Fruit fly (Drosophila melanogaster) whole organism, embryonic: ENCODE results near the gene Cpr65Aw.

Experiments used
- BtbVII ChIP-seq: fragments of 200-800 bp; sonication (Bioruptor generic); optimal IDR thresholded peaks from 3 replicates; lab custom pipeline; 2017; ENCODE audit warnings: missing biosample characterization, mild to moderate bottlenecking, missing genetic modification characterization
- CG1024 ChIP-seq: fragments of 200-800 bp; sonication (Bioruptor generic); IDR thresholded peaks from 2 replicates; pipeline ENCODE4 v1.3.6; 2022; ENCODE audit warnings: missing biosample characterization, missing genetic modification characterization
- CG10321 ChIP-seq: fragments of 200-800 bp; sonication (Bioruptor generic); IDR thresholded peaks from 2 replicates; pipeline ENCODE4 v1.3.6; 2022; ENCODE audit warnings: missing biosample characterization, missing genetic modification characterization
- CG10431 ChIP-seq: fragments of 200-800 bp; sonication (Bioruptor generic); optimal IDR thresholded peaks from 3 replicates; lab custom pipeline; 2018; ENCODE audit warnings: missing biosample characterization, mild to moderate bottlenecking, missing genetic modification characterization
- CG11085 ChIP-seq: fragments of 200-800 bp; sonication (Bioruptor generic); IDR thresholded peaks from 2 replicates; pipeline ENCODE4 v1.3.6; 2022; ENCODE audit warnings: missing biosample characterization, missing genetic modification characterization
- CG11247 ChIP-seq: fragments of 200-800 bp; sonication (Bioruptor generic); IDR thresholded peaks from 2 replicates; pipeline ENCODE4 v1.3.6; 2022; ENCODE audit warnings: missing biosample characterization, missing genetic modification characterization
- CG14050 ChIP-seq: fragments of 200-800 bp; sonication (Bioruptor generic); IDR thresholded peaks from 3 replicates; pipeline ENCODE4 v1.3.6; 2022; ENCODE audit warnings: missing biosample characterization, missing genetic modification characterization
- CG15269 ChIP-seq: fragments of 200-800 bp; sonication (Bioruptor generic); optimal IDR thresholded peaks from 2 replicates; lab custom pipeline; 2018; ENCODE audit warnings: missing biosample characterization, mild to moderate bottlenecking, missing genetic modification characterization, moderate library complexity
- CG1602 ChIP-seq: fragments of 200-800 bp; sonication (Bioruptor generic); optimal IDR thresholded peaks from 3 replicates; lab custom pipeline; 2016; ENCODE audit warnings: missing biosample characterization, missing genetic modification characterization
- CG17359 ChIP-seq: fragments of 200-800 bp; sonication (Bioruptor generic); optimal IDR thresholded peaks from 3 replicates; lab custom pipeline; 2018; ENCODE audit warnings: missing biosample characterization, mild to moderate bottlenecking, missing genetic modification characterization, moderate library complexity
- CG18262 ChIP-seq: fragments of 200-800 bp; optimal IDR thresholded peaks from 3 replicates; lab custom pipeline; 2019; ENCODE audit warnings: missing biosample characterization, mild to moderate bottlenecking, missing genetic modification characterization, moderate library complexity
- CG3281 ChIP-seq: fragments of 200-800 bp; sonication (Bioruptor generic); optimal IDR thresholded peaks from 3 replicates; lab custom pipeline; 2017; ENCODE audit warnings: missing biosample characterization, mild to moderate bottlenecking, missing genetic modification characterization
- CG4404 ChIP-seq: fragments of 200-800 bp; sonication (Bioruptor generic); IDR thresholded peaks from 2 replicates; pipeline ENCODE4 v1.3.6; 2022; ENCODE audit warnings: missing biosample characterization, missing genetic modification characterization
- CG6765 ChIP-seq: fragments of 200-800 bp; sonication (Bioruptor generic); optimal IDR thresholded peaks from 3 replicates; lab custom pipeline; 2017; ENCODE audit warnings: missing biosample characterization, mild to moderate bottlenecking, missing genetic modification characterization
- CG7372 ChIP-seq: fragments of 200-800 bp; sonication (Bioruptor generic); IDR thresholded peaks from 2 replicates; pipeline ENCODE4 v1.3.6; 2022; ENCODE audit warnings: missing biosample characterization, missing genetic modification characterization
- CG7556 ChIP-seq: fragments of 200-800 bp; sonication (Bioruptor generic); optimal IDR thresholded peaks from 2 replicates; lab custom pipeline; 2017; ENCODE audit warnings: missing biosample characterization, mild to moderate bottlenecking, missing genetic modification characterization
- CG7839 ChIP-seq: fragments of 200-800 bp; sonication (Bioruptor generic); optimal IDR thresholded peaks from 3 replicates; lab custom pipeline; 2018; ENCODE audit warnings: missing biosample characterization, mild to moderate bottlenecking, missing genetic modification characterization, moderate library complexity
- CG9876 ChIP-seq: fragments of 200-800 bp; sonication (Bioruptor generic); optimal IDR thresholded peaks from 2 replicates; lab custom pipeline; 2016; ENCODE audit warnings: missing biosample characterization, missing genetic modification characterization
- CHES-1-like ChIP-seq: fragments of 200-800 bp; sonication (Bioruptor generic); optimal IDR thresholded peaks from 2 replicates; lab custom pipeline; 2016; ENCODE audit warnings: missing biosample characterization, missing genetic modification characterization
- Deaf1 ChIP-seq: fragments of 200-800 bp; optimal IDR thresholded peaks from 3 replicates; lab custom pipeline; 2019; ENCODE audit warnings: missing biosample characterization, mild to moderate bottlenecking, missing genetic modification characterization, moderate library complexity
- E2f1 ChIP-seq: fragments of 200-800 bp; sonication (Bioruptor generic); IDR thresholded peaks from 2 replicates; pipeline ENCODE4 v1.3.6; 2022; ENCODE audit warnings: missing biosample characterization, missing genetic modification characterization
- Ets65A ChIP-seq: fragments of 200-800 bp; sonication (Bioruptor generic); peaks from one replicate; lab custom pipeline; 2016; ENCODE audit warnings: missing biosample characterization, missing genetic modification characterization
- Hand ChIP-seq: fragments of 200-800 bp; sonication (Bioruptor generic); optimal IDR thresholded peaks from 2 replicates; lab custom pipeline; 2017; ENCODE audit warnings: mild to moderate bottlenecking, missing biosample characterization, missing genetic modification reagents, missing genetic modification characterization
- HmgZ ChIP-seq: fragments of 200-800 bp; sonication (Bioruptor generic); optimal IDR thresholded peaks from 2 replicates; lab custom pipeline; 2018; ENCODE audit warnings: missing biosample characterization, mild to moderate bottlenecking, missing genetic modification characterization
- Hr3 ChIP-seq: fragments of 200-800 bp; sonication (Bioruptor generic); optimal IDR thresholded peaks from 3 replicates; lab custom pipeline; 2016; ENCODE audit warnings: missing biosample characterization, missing genetic modification characterization
- Hr78 ChIP-seq, 2 experiments: fragments of 200-800 bp in 1 of 2; fragments of >200 bp in 1 of 2; sonication (Bioruptor generic) in 1 of 2; optimal IDR thresholded peaks; 2 replicates each; lab custom pipeline; 2017 to 2019; ENCODE audit warnings: missing biosample characterization in 2 of 2, missing genetic modification characterization in 2 of 2, mild to moderate bottlenecking in 1 of 2, moderate library complexity in 1 of 2
- Jarid2 ChIP-seq: fragments of 200-800 bp; sonication (Bioruptor generic); optimal IDR thresholded peaks from 3 replicates; lab custom pipeline; 2017; ENCODE audit warnings: mild to moderate bottlenecking, missing biosample characterization, missing genetic modification reagents, missing genetic modification characterization
- NfI ChIP-seq: fragments of 200-800 bp; sonication (Bioruptor generic); optimal IDR thresholded peaks from 3 replicates; lab custom pipeline; 2018; ENCODE audit warnings: missing biosample characterization, mild to moderate bottlenecking, missing genetic modification characterization, moderate library complexity
- Side ChIP-seq: fragments of 200-800 bp; sonication (Bioruptor generic); optimal IDR thresholded peaks from 2 replicates; lab custom pipeline; 2016; ENCODE audit warnings: missing biosample characterization, missing genetic modification characterization
- TFAM ChIP-seq: fragments of 200-800 bp; sonication (Bioruptor generic); optimal IDR thresholded peaks from 2 replicates; lab custom pipeline; 2017; ENCODE audit warnings: missing biosample characterization, missing genetic modification characterization, inconsistent platforms
- Vsx1 ChIP-seq: fragments of 200-800 bp; sonication (Bioruptor generic); optimal IDR thresholded peaks from 2 replicates; lab custom pipeline; 2017; ENCODE audit warnings: missing biosample characterization, mild to moderate bottlenecking, missing genetic modification characterization, missing genetic modification reagents
- YL-1 ChIP-seq: fragments of 200-800 bp; sonication (Bioruptor generic); optimal IDR thresholded peaks from 3 replicates; lab custom pipeline; 2017; ENCODE audit warnings: missing biosample characterization, mild to moderate bottlenecking, missing genetic modification characterization
- abd-A ChIP-seq: fragments of 200-800 bp; sonication (Bioruptor generic); optimal IDR thresholded peaks from 3 replicates; lab custom pipeline; 2019; ENCODE audit warnings: missing biosample characterization, mild to moderate bottlenecking, missing genetic modification characterization, moderate library complexity
- aop ChIP-seq: fragments of 200-800 bp; sonication (Bioruptor generic); IDR thresholded peaks from 2 replicates; pipeline ENCODE4 v1.3.6; 2022; ENCODE audit warnings: missing biosample characterization, missing genetic modification characterization
- ara ChIP-seq: fragments of 200-800 bp; sonication (Bioruptor generic); IDR thresholded peaks from 2 replicates; pipeline ENCODE4 v1.3.6; 2022; ENCODE audit warnings: missing biosample characterization, missing genetic modification characterization
- bowl ChIP-seq: fragments of 200-800 bp; sonication (Bioruptor generic); IDR thresholded peaks from 2 replicates; pipeline ENCODE4 v1.3.6; 2022; ENCODE audit warnings: missing biosample characterization, missing genetic modification characterization
- caup ChIP-seq: fragments of 200-800 bp; sonication (Bioruptor generic); optimal IDR thresholded peaks from 3 replicates; lab custom pipeline; 2017; ENCODE audit warnings: missing biosample characterization, mild to moderate bottlenecking, missing genetic modification characterization, moderate library complexity; ENCODE audit not compliant: severe bottlenecking
- chinmo ChIP-seq: fragments of 200-800 bp; sonication (Bioruptor generic); IDR thresholded peaks from 4 replicates; pipeline ENCODE4 v1.3.6; 2022; ENCODE audit warnings: missing biosample characterization, missing genetic modification characterization; ENCODE audit not compliant: partially characterized antibody
- dan ChIP-seq: fragments of 200-800 bp; sonication (Bioruptor generic); IDR thresholded peaks from 2 replicates; pipeline ENCODE4 v1.3.6; 2022; ENCODE audit warnings: missing biosample characterization, missing genetic modification characterization
- dmrt99B ChIP-seq: fragments of 200-800 bp; sonication (Bioruptor generic); optimal IDR thresholded peaks from 2 replicates; lab custom pipeline; 2018; ENCODE audit warnings: missing biosample characterization, mild to moderate bottlenecking, missing genetic modification characterization, moderate library complexity
- gsb ChIP-seq: fragments of 200-800 bp; sonication (Bioruptor generic); IDR thresholded peaks from 2 replicates; pipeline ENCODE4 v1.3.6; 2022; ENCODE audit warnings: missing biosample characterization, missing genetic modification characterization
- klu ChIP-seq: fragments of 200-800 bp; sonication (Bioruptor generic); IDR thresholded peaks from 2 replicates; pipeline ENCODE4 v1.3.6; 2022; ENCODE audit warnings: missing biosample characterization, missing genetic modification characterization
- luna ChIP-seq: fragments of 200-800 bp; sonication (Bioruptor generic); optimal IDR thresholded peaks from 2 replicates; lab custom pipeline; 2016; ENCODE audit warnings: missing biosample characterization, missing genetic modification characterization
- nau ChIP-seq: fragments of 200-800 bp; sonication (Bioruptor generic); optimal IDR thresholded peaks from 3 replicates; lab custom pipeline; 2017; ENCODE audit warnings: missing biosample characterization, mild to moderate bottlenecking, missing genetic modification characterization, missing genetic modification reagents
- org-1 ChIP-seq: fragments of 200-800 bp; sonication (Bioruptor generic); optimal IDR thresholded peaks from 2 replicates; lab custom pipeline; 2017; ENCODE audit warnings: missing biosample characterization, missing genetic modification characterization
- peb ChIP-seq: fragments of 200-800 bp; sonication (Bioruptor generic); IDR thresholded peaks from 2 replicates; pipeline ENCODE4 v1.3.6; 2022; ENCODE audit warnings: missing biosample characterization, missing genetic modification characterization
- pfk ChIP-seq: fragments of 200-800 bp; sonication (Bioruptor generic); optimal IDR thresholded peaks from 2 replicates; lab custom pipeline; 2018; ENCODE audit warnings: missing biosample characterization, mild to moderate bottlenecking, missing genetic modification characterization, moderate library complexity
- sim ChIP-seq: fragments of 200-800 bp; sonication (Bioruptor generic); IDR thresholded peaks from 2 replicates; pipeline ENCODE4 v1.3.6; 2022; ENCODE audit warnings: missing biosample characterization, missing genetic modification characterization
- tap ChIP-seq: fragments of 200-800 bp; optimal IDR thresholded peaks from 3 replicates; lab custom pipeline; 2019; ENCODE audit warnings: missing biosample characterization, mild to moderate bottlenecking, missing genetic modification characterization, moderate library complexity
- tna ChIP-seq: fragments of 200-800 bp; sonication (Bioruptor generic); IDR thresholded peaks from 2 replicates; pipeline ENCODE4 v1.3.6; 2022; ENCODE audit warnings: missing biosample characterization, missing genetic modification characterization; ENCODE audit not compliant: partially characterized antibody
- z ChIP-seq: fragments of 200-800 bp; sonication (Bioruptor generic); IDR thresholded peaks from 3 replicates; pipeline ENCODE4 v1.3.6; 2022; ENCODE audit warnings: missing biosample characterization, missing genetic modification characterization

The Cpr65Aw gene

dm6 chr3L:6094697-6095096 lies 47.5 kb downstream of the Cpr65Aw start, which contains the start of the genes CG10467 and loj (continued):
- TF ChIP-seq TFAM (GFP tag; lab: Kevin White, UChicago) (no peak), CG10431 (GFP tag; lab: Kevin White, UChicago) (peak; percentile 69), Vsx1 (GFP tag; lab: Kevin White, UChicago) (peak; percentile 73), pfk (GFP tag; lab: Kevin White, UChicago) (peak; percentile 8), bowl (GFP tag; lab: Robert Waterston, UW) (peak; percentile 81), gsb (GFP tag; lab: Robert Waterston, UW) (peak; percentile 90), CHES-1-like (GFP tag; lab: Kevin White, UChicago) (peak; percentile 73), CG7372 (peak; percentile 97), peb (GFP tag; lab: Robert Waterston, UW) (peak; percentile 92), Jarid2 (peak; percentile 67), caup (peak; percentile 89), CG18262 (peak; percentile 92), aop (peak; percentile 77; the same call in 1 of the 2 replicates), CG11247 (GFP tag; lab: Robert Waterston, UW) (peak; percentile 97), CG14050 (GFP tag; lab: Robert Waterston, UW) (peak; percentile 94), NfI (GFP tag; lab: Kevin White, UChicago) (peak; percentile 94), dmrt99B (tag; lab: Kevin White, UChicago) (peak; percentile 93), Hand (peak; percentile 61), Ets65A (peak; percentile 100), CG3281 (GFP tag; lab: Kevin White, UChicago) (peak; percentile 91), BtbVII (GFP tag; lab: Kevin White, UChicago) (peak; percentile 80), CG15269 (peak; percentile 95), abd-A (no peak), HmgZ (tag; lab: Kevin White, UChicago) (peak; percentile 94), Hr3 (GFP tag; lab: Kevin White, UChicago) (peak; percentile 98), CG4404 (GFP tag; lab: Robert Waterston, UW) (peak; percentile 98), CG9876 (GFP tag; lab: Kevin White, UChicago) (peak; percentile 79), CG1602 (GFP tag; lab: Kevin White, UChicago) (peak; percentile 98), CG1024 (GFP tag; lab: Robert Waterston, UW) (peak; percentile 91), org-1 (GFP tag; lab: Kevin White, UChicago) (peak; percentile 75), CG7839 (tag; lab: Kevin White, UChicago) (peak; percentile 96), dan (peak; percentile 94), YL-1 (GFP tag; lab: Kevin White, UChicago) (peak; percentile 92), nau (GFP tag; lab: Kevin White, UChicago) (peak; percentile 79), sim (GFP tag; lab: Robert Waterston, UW) (peak; percentile 71; the same call in 1 of the 2 replicates), z (GFP tag; lab: Robert Waterston, UW) (peak; percentile 57; the same call in 1 of the 3 replicates), CG10321 (GFP tag; lab: Robert Waterston, UW) (peak; percentile 57; the same call in 1 of the 2 replicates), CG17359 (tag; lab: Kevin White, UChicago) (peak; percentile 96), Deaf1 (tag; lab: Kevin White, UChicago) (peak; percentile 73), Hr78 (GFP tag; optimal IDR thresholded peaks at IDR 0.05; lab: Kevin White, UChicago) (no peak), tap (peak; percentile 80), CG7556 (GFP tag; lab: Kevin White, UChicago) (peak; percentile 90), luna (GFP tag; lab: Kevin White, UChicago) (peak; percentile 5), E2f1 (GFP tag; lab: Robert Waterston, UW) (peak; percentile 97), CG11085 (GFP tag; lab: Robert Waterston, UW) (peak; percentile 97), Side (GFP tag; lab: Kevin White, UChicago) (peak; percentile 56), CG6765 (GFP tag; lab: Kevin White, UChicago) (peak; percentile 74), chinmo (GFP tag; lab: Robert Waterston, UW) (no peak), klu (GFP tag; lab: Robert Waterston, UW) (peak; percentile 97), ara (GFP tag; lab: Robert Waterston, UW) (peak; percentile 96), tna (GFP tag; lab: Robert Waterston, UW) (no peak)
